Worm (Caenorhabditis elegans) whole organism, young adult: ENCODE measurements around the gene twk-32.

ENCODE experiments used
- D2030.7 ChIP-seq: fragments of 200-800 bp; sonication (Bioruptor generic); IDR thresholded peaks from 2 replicates; pipeline ENCODE4 v1.3.6; 2022; ENCODE audit warnings: missing genetic modification reagents, missing genetic modification characterization, missing compliant biosample characterization
- F22D6.2 ChIP-seq: sonication (generic microtip); optimal IDR thresholded peaks from 2 replicates; lab custom pipeline; 2016; ENCODE audit warnings: mild to moderate bottlenecking, missing genetic modification characterization, missing compliant biosample characterization
- F49E8.2 ChIP-seq: sonication (generic microtip); optimal IDR thresholded peaks from 3 replicates; lab custom pipeline; 2017; ENCODE audit warnings: missing genetic modification characterization, mild to moderate bottlenecking, missing compliant biosample characterization, antibody characterized with exemption, moderate library complexity; ENCODE audit not compliant: insufficient read depth
- K11D2.4 ChIP-seq: fragments of 200-800 bp; sonication (Bioruptor generic); IDR thresholded peaks from 2 replicates; pipeline ENCODE4 v1.3.6; 2022; ENCODE audit warnings: missing genetic modification reagents, missing genetic modification characterization, missing compliant biosample characterization
- K12H6.12 ChIP-seq: fragments of 200-800 bp; sonication (Bioruptor generic); optimal IDR thresholded peaks from 2 replicates; lab custom pipeline; 2018; ENCODE audit warnings: mild to moderate bottlenecking, missing genetic modification characterization, missing compliant biosample characterization
- T07F8.4 ChIP-seq: sonication (generic microtip); optimal IDR thresholded peaks from 2 replicates; lab custom pipeline; 2016; ENCODE audit warnings: mild to moderate bottlenecking, missing genetic modification characterization, moderate library complexity, missing compliant biosample characterization
- Y53F4B.3 ChIP-seq: fragments of 200-800 bp; sonication (Bioruptor generic); IDR thresholded peaks from 2 replicates; pipeline ENCODE4 v1.3.6; 2022; ENCODE audit warnings: missing genetic modification reagents, missing genetic modification characterization, missing compliant biosample characterization
- Y53G8AR.9 ChIP-seq: fragments of 200-800 bp; sonication (Bioruptor generic); conservative IDR thresholded peaks from 2 replicates; pipeline ENCODE4 v1.3.6; 2022; ENCODE audit warnings: missing genetic modification reagents, missing genetic modification characterization, missing compliant biosample characterization
- atf-7 ChIP-seq: sonication (generic microtip); optimal IDR thresholded peaks from 2 replicates; lab custom pipeline; 2017; ENCODE audit warnings: mild to moderate bottlenecking, missing genetic modification characterization, missing compliant biosample characterization
- attf-5 ChIP-seq: fragments of 200-800 bp; sonication (Bioruptor generic); optimal IDR thresholded peaks from 2 replicates; lab custom pipeline; 2018; ENCODE audit warnings: mild to moderate bottlenecking, missing genetic modification characterization, missing compliant biosample characterization
- ccch-3 ChIP-seq: fragments of 200-800 bp; sonication (Bioruptor generic); optimal IDR thresholded peaks from 2 replicates; lab custom pipeline; 2018; ENCODE audit warnings: mild to moderate bottlenecking, missing genetic modification characterization, missing compliant biosample characterization
- chd-7 ChIP-seq: sonication (generic microtip); optimal IDR thresholded peaks from 2 replicates; lab custom pipeline; 2016; ENCODE audit warnings: mild to moderate bottlenecking, missing genetic modification characterization, moderate library complexity, missing compliant biosample characterization
- dox-1 ChIP-seq: fragments of 200-800 bp; sonication (Bioruptor generic); IDR thresholded peaks from 2 replicates; pipeline ENCODE4 v1.3.6; 2022; ENCODE audit warnings: missing genetic modification reagents, missing genetic modification characterization, missing compliant biosample characterization
- hlh-26 ChIP-seq: fragments of 200-800 bp; sonication (Bioruptor generic); conservative IDR thresholded peaks from 2 replicates; pipeline ENCODE4 v1.3.6; 2022; ENCODE audit warnings: missing genetic modification reagents, missing genetic modification characterization, missing compliant biosample characterization
- hmg-1.2 ChIP-seq: fragments of 200-800 bp; sonication (Bioruptor generic); IDR thresholded peaks from 2 replicates; pipeline ENCODE4 v1.3.6; 2022; ENCODE audit warnings: missing genetic modification reagents, missing genetic modification characterization, missing compliant biosample characterization
- hrde-1 ChIP-seq: sonication (generic microtip); optimal IDR thresholded peaks from 2 replicates; lab custom pipeline; 2016; ENCODE audit warnings: missing genetic modification characterization, mild to moderate bottlenecking, missing compliant biosample characterization, moderate library complexity, missing genotype, missing genetic modification reagents, borderline replicate concordance
- lin-35 ChIP-seq, 3 experiments: fragments of 150-350 bp in 2 of 3; sonication (generic microtip) in 1 of 3; optimal IDR thresholded peaks; 2 replicates each; lab custom pipeline; 2014 to 2018; ENCODE audit warnings: missing biosample characterization in 3 of 3, missing genetic modification characterization in 3 of 3, missing genetic modification reagents in 3 of 3
- lin-40 ChIP-seq: sonication (generic microtip); optimal IDR thresholded peaks from 2 replicates; lab custom pipeline; 2016; ENCODE audit warnings: missing genetic modification characterization, mild to moderate bottlenecking, missing compliant biosample characterization, missing genotype, missing genetic modification reagents
- lin-54 ChIP-seq: fragments of 200-800 bp; sonication (Bioruptor generic); optimal IDR thresholded peaks from 2 replicates; lab custom pipeline; 2018; ENCODE audit warnings: mild to moderate bottlenecking, missing genetic modification characterization, missing compliant biosample characterization
- lir-1 ChIP-seq: fragments of 200-800 bp; sonication (Bioruptor generic); conservative IDR thresholded peaks from 2 replicates; pipeline ENCODE4 v1.3.6; 2022; ENCODE audit warnings: missing genetic modification reagents, missing genetic modification characterization, missing compliant biosample characterization
- madf-3 ChIP-seq: fragments of 200-800 bp; sonication (Bioruptor generic); IDR thresholded peaks from 2 replicates; pipeline ENCODE4 v1.3.6; 2022; ENCODE audit warnings: missing genetic modification reagents, missing genetic modification characterization, missing compliant biosample characterization
- nfya-1 ChIP-seq: sonication (generic microtip); optimal IDR thresholded peaks from 2 replicates; lab custom pipeline; 2017; ENCODE audit warnings: antibody characterized with exemption, missing compliant biosample characterization, missing genetic modification characterization, borderline replicate concordance; ENCODE audit not compliant: insufficient read depth
- nhr-27 ChIP-seq: fragments of 200-800 bp; sonication (Bioruptor generic); optimal IDR thresholded peaks from 2 replicates; lab custom pipeline; 2018; ENCODE audit warnings: mild to moderate bottlenecking, missing genetic modification characterization, moderate library complexity, missing compliant biosample characterization
- nhr-80 ChIP-seq: sonication (generic microtip); optimal IDR thresholded peaks from 2 replicates; lab custom pipeline; 2016; ENCODE audit warnings: missing genetic modification characterization, missing compliant biosample characterization
- rcor-1 ChIP-seq: fragments of 200-800 bp; sonication (Bioruptor generic); IDR thresholded peaks from 2 replicates; pipeline ENCODE4 v1.3.6; 2022; ENCODE audit warnings: missing genetic modification reagents, missing genetic modification characterization, missing compliant biosample characterization
- rec-8 ChIP-seq, 2 experiments: sonication (generic microtip); optimal IDR thresholded peaks; 2 replicates each; lab custom pipeline; 2016; ENCODE audit warnings: mild to moderate bottlenecking in 2 of 2, missing genetic modification characterization in 2 of 2, missing genetic modification reagents in 2 of 2, missing genotype in 2 of 2, missing biosample characterization in 1 of 2, missing compliant biosample characterization in 1 of 2, moderate library complexity in 1 of 2
- sdz-38 ChIP-seq: sonication (generic microtip); optimal IDR thresholded peaks from 2 replicates; lab custom pipeline; 2016; ENCODE audit warnings: missing genotype, missing genetic modification characterization, missing compliant biosample characterization
- sea-2 ChIP-seq: fragments of 200-800 bp; sonication (Bioruptor generic); IDR thresholded peaks from 2 replicates; pipeline ENCODE4 v1.3.6; 2022; ENCODE audit warnings: missing genetic modification characterization, missing compliant biosample characterization
- somi-1 ChIP-seq: fragments of 200-800 bp; sonication (Bioruptor generic); optimal IDR thresholded peaks from 2 replicates; lab custom pipeline; 2018; ENCODE audit warnings: mild to moderate bottlenecking, missing genetic modification characterization, missing compliant biosample characterization
- tbx-9 ChIP-seq: sonication (generic microtip); optimal IDR thresholded peaks from 2 replicates; lab custom pipeline; 2016; ENCODE audit warnings: borderline replicate concordance, missing genetic modification characterization, inconsistent platforms, missing compliant biosample characterization
- tlf-1 ChIP-seq: fragments of 200-800 bp; sonication (Bioruptor generic); optimal IDR thresholded peaks from 2 replicates; lab custom pipeline; 2018; ENCODE audit warnings: mild to moderate bottlenecking, missing genetic modification characterization, missing compliant biosample characterization
- xnd-1 ChIP-seq: sonication (generic microtip); optimal IDR thresholded peaks from 2 replicates; lab custom pipeline; 2016; ENCODE audit warnings: missing genotype, missing genetic modification reagents, missing genetic modification characterization, missing compliant biosample characterization
- ztf-22 ChIP-seq: fragments of 200-800 bp; sonication (Bioruptor generic); optimal IDR thresholded peaks from 2 replicates; lab custom pipeline; 2018; ENCODE audit warnings: mild to moderate bottlenecking, missing genetic modification characterization, moderate library complexity, missing compliant biosample characterization
- ztf-26 ChIP-seq: sonication (generic microtip); optimal IDR thresholded peaks from 2 replicates; lab custom pipeline; 2017; ENCODE audit warnings: missing genetic modification characterization, missing compliant biosample characterization

The twk-32 gene

DNA sequence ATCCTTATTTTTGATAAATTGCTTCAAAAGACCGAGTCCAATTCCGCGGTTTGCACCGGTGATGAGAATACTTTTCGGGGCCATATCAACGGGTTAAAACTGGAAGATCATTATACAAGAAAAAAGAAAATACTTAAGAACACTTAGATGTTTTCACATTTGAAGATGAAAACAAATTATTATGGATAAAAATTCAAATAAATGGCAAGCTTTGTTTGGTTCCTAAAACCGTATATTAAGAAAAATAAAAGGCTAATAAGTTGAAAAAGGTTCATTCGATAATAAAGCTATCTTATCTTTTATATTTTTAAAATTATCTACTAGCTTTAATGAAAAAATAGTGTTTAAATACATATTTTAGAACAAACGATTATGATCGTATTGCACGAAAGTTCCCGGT lies 43.0 kb upstream of the twk-32 start, which contains the start of gene F20G2.1:
Gene F20G2.1, minus strand, starts transcription at position 101 of the 400 bp plus-strand sequence.
- TF ChIP-seq lin-54 (GFP tag; lab: Kevin White, UChicago) (no peak), nhr-80 (tag; lab: Kevin White, UChicago) (no peak), rec-8 (tag; optimal IDR thresholded peaks at IDR 0.05; lab: Kevin White, UChicago) (no peak), hmg-1.2 (no peak), tlf-1 (GFP tag; lab: Kevin White, UChicago) (no peak), nfya-1 (tag; lab: Kevin White, UChicago) (no peak), lin-40 (tag; lab: Kevin White, UChicago) (no peak), ccch-3 (GFP tag; lab: Kevin White, UChicago) (no peak), Y53F4B.3 (GFP tag; lab: Robert Waterston, UW) (no peak), sea-2 (no peak), Y53G8AR.9 (GFP tag; lab: Robert Waterston, UW) (no peak), ztf-26 (tag; lab: Kevin White, UChicago) (no peak), rcor-1 (no peak)

DNA sequence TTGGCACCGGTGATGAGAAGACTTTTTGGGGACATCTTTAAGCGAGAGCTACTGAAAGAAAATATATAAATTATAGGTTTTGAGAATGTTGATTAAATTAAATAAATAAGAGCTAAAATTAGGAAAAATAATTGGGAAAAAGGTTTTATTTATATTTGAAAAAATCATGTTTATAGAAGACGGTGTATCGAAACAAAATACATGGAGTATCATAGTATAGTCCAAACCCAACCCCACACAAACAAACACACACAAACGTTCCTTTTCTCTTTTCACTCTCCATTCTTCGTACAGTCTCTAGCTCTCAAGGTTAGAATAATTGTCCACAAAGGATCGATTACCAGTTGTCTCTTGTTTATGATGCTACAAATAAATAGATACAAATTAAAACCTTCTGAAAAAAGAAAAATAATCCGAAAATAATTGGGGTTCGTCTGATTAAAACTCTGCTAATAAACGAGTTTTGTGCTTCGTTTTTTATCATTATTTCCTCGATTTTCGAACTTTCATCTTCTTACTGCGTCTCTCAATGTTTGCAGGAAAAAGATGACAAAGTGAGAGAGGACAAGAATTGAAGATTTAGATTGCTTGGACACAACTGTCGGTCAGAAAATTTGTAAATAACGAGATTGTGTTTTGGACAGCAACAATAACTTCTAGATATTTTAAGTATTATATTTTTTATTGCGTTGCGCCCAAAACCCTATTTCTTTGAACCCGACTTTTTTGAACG lies 39.9 kb upstream of the twk-32 start, which contains the start of gene F20G2.2:
Gene F20G2.2, minus strand, starts transcription at position 51 of the 733 bp plus-strand sequence.
- no peak for TF ChIP-seq K12H6.12 (tag; lab: Kevin White, UChicago)
- no peak for TF ChIP-seq T07F8.4 (tag; lab: Kevin White, UChicago)
- TF ChIP-seq xnd-1 (tag; lab: Kevin White, UChicago) = no peak
- TF ChIP-seq lin-35 (GFP tag; optimal IDR thresholded peaks at IDR 0.05; lab: Kevin White, UChicago) = no peak
- peak; percentile 23 for TF ChIP-seq nhr-80 (tag; lab: Kevin White, UChicago)
- TF ChIP-seq sdz-38 (tag; lab: Kevin White, UChicago) = no peak
- TF ChIP-seq, all 124 proteins: peak for 1

DNA sequence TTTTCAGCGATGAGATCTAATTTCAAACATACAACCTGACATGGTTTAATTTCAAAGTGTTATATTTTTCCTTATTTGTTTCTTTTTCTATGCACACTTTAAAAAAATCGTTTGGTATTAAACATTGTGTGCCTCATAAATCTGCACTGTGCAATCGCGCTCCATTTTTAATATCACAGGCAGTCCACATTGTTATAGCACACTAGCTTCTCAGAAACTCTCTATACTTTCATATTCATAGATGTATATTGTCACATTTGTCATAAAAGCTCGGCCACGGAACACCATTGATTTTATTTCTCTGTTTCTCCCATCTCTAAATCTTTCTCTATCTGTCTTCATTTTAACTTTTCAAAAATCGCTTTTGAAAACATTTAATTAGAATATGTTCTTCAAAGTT lies 39.1 kb upstream of the twk-32 start:
- TF ChIP-seq attf-5 (GFP tag; lab: Kevin White, UChicago) (peak; percentile 20), somi-1 (GFP tag; lab: Kevin White, UChicago) (no peak)
- TF ChIP-seq, all 124 proteins: peak for 1

DNA sequence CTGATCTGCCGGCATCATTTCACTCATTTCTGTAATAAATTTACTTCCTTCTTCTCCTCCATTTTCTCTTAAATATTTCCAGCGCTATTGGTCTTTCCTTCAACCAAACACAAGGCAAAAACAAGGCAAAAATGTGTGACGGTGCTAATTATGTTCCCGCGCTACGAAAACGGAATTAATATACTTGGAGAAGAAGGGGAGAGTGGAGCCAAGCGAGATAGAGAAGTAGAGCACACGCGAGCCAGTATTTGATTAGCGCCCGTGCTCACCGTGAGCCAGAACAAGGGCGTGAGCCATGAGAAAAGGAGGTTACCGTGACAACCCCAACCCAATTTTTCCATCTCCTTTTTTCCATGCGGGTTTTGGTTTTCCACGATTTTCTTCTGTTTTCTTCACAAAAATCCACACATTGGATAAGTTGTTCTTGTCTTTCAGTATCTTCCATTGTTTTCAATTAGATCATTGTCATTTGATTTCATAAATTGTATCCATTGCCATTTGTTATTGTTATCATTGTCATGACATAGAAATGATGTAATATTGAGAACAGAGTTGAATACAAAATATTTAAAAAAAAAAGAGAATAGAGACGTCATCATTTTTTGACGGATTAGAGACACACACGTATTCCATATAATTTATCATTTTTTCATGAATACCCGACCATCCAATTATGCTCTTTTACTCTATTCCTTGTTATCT lies 33.9 kb upstream of the twk-32 start, which contains the start of gene F20G2.6:
Gene F20G2.6, plus strand, starts transcription at position 652 of the 702 bp plus-strand sequence.
- TF ChIP-seq tbx-9 (tag; lab: Kevin White, UChicago) (no peak), madf-3 (GFP tag; lab: Robert Waterston, UW) (no peak), hrde-1 (tag; lab: Kevin White, UChicago) (no peak), ztf-22 (no peak), somi-1 (GFP tag; lab: Kevin White, UChicago) (no peak)

DNA sequence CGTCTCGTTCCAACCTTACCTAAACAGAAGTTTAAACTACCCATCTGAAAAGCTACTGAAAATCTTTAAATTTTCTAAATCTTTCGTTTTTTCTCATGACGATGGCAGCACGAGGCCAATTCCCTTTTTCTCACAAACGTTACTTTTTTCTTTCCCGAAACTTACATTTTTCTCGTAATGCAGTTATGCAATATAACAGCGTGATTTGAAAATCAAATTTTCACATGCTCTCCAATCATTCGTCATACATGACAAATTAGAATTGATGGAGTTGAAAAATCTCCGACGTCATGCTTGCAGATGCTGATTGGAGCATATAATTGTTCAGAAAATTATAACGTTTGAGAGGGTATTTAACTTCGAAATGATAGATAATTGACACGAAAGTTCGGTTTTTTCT lies 32.7 kb upstream of the twk-32 start:
- TF ChIP-seq nhr-80 (tag; lab: Kevin White, UChicago) (no peak), atf-7 (no peak), K11D2.4 (GFP tag; lab: Robert Waterston, UW) (no peak), dox-1 (GFP tag; lab: Robert Waterston, UW) (no peak), nhr-27 (tag; lab: Kevin White, UChicago) (no peak), hlh-26 (no peak), chd-7 (tag; lab: Kevin White, UChicago) (no peak), lir-1 (no peak), xnd-1 (tag; lab: Kevin White, UChicago) (no peak), F22D6.2 (tag; lab: Kevin White, UChicago) (no peak), F49E8.2 (tag; lab: Kevin White, UChicago) (no peak), hmg-1.2 (no peak), attf-5 (GFP tag; lab: Kevin White, UChicago) (no peak), D2030.7 (GFP tag; lab: Robert Waterston, UW) (no peak)
